Worm (Caenorhabditis elegans) whole organism, L3 larva: ENCODE data around the gene Y34F4.3.
A peak's percentile ranks its signal among the peaks of the same experiment; 100 is the strongest.

Experiments used
- R02D3.7 ChIP-seq: fragments of 150-350 bp; optimal IDR thresholded peaks from 2 replicates; lab custom pipeline; 2014; ENCODE audit warnings: missing biosample characterization, missing genetic modification characterization
- ZK546.5 ChIP-seq: sonication (generic microtip); optimal IDR thresholded peaks from 2 replicates; lab custom pipeline; 2017; ENCODE audit warnings: missing biosample characterization, missing genetic modification characterization
- ama-1 ChIP-seq: fragments of 150-350 bp; optimal IDR thresholded peaks from 2 replicates; lab custom pipeline; 2018
- ceh-16 ChIP-seq: sonication (generic microtip); optimal IDR thresholded peaks from 2 replicates; lab custom pipeline; 2017; ENCODE audit warnings: missing biosample characterization, missing genetic modification characterization
- ceh-28 ChIP-seq: fragments of 150-350 bp; optimal IDR thresholded peaks from 2 replicates; lab custom pipeline; 2014; ENCODE audit warnings: missing biosample characterization, missing genetic modification reagents, missing genetic modification characterization
- ceh-82 ChIP-seq: fragments of 150-350 bp; optimal IDR thresholded peaks from 2 replicates; lab custom pipeline; 2014; ENCODE audit warnings: missing biosample characterization, missing genetic modification characterization
- ceh-9 ChIP-seq: sonication (generic microtip); optimal IDR thresholded peaks from 2 replicates; lab custom pipeline; 2018; ENCODE audit warnings: missing biosample characterization, missing genetic modification characterization
- daf-12 ChIP-seq: fragments of 150-350 bp; optimal IDR thresholded peaks from 2 replicates; lab custom pipeline; 2014; ENCODE audit warnings: missing biosample characterization, missing genetic modification reagents, missing genetic modification characterization
- egl-27 ChIP-seq: sonication (generic microtip); optimal IDR thresholded peaks from 4 replicates; lab custom pipeline; 2017; ENCODE audit warnings: missing biosample characterization, missing genetic modification reagents, missing genetic modification characterization
- egl-5 ChIP-seq: fragments of 150-350 bp; optimal IDR thresholded peaks from 2 replicates; lab custom pipeline; 2017; ENCODE audit warnings: missing biosample characterization, missing genetic modification reagents, missing genetic modification characterization, inconsistent platforms
- elt-2 ChIP-seq: sonication (generic microtip); optimal IDR thresholded peaks from 2 replicates; lab custom pipeline; 2016; ENCODE audit warnings: missing genetic modification reagents, mild to moderate bottlenecking, missing genetic modification characterization, missing compliant biosample characterization
- elt-3 ChIP-seq, 3 experiments: fragments of 150-350 bp in 1 of 3; sonication (generic microtip) in 2 of 3; optimal IDR thresholded peaks; 2 replicates in 2 of 3; 4 replicates in 1 of 3; lab custom pipeline; 2014 to 2017; ENCODE audit warnings: missing biosample characterization in 3 of 3, missing genetic modification characterization in 3 of 3
- eor-1 ChIP-seq, 2 experiments: fragments of 150-350 bp; optimal IDR thresholded peaks; 2 replicates each; lab custom pipeline; 2014 to 2018; ENCODE audit warnings: missing biosample characterization in 2 of 2, missing genetic modification characterization in 2 of 2
- fkh-10 ChIP-seq: sonication (generic microtip); optimal IDR thresholded peaks from 2 replicates; lab custom pipeline; 2017; ENCODE audit warnings: missing biosample characterization, missing genetic modification reagents, missing genetic modification characterization
- fkh-2 ChIP-seq: fragments of 150-350 bp; optimal IDR thresholded peaks from 2 replicates; lab custom pipeline; 2014; ENCODE audit warnings: missing biosample characterization, missing genetic modification reagents, missing genetic modification characterization
- fos-1 ChIP-seq: fragments of 150-350 bp; optimal IDR thresholded peaks from 2 replicates; lab custom pipeline; 2014; ENCODE audit warnings: missing biosample characterization, missing genetic modification characterization
- hmg-11 ChIP-seq: sonication (generic microtip); optimal IDR thresholded peaks from 2 replicates; lab custom pipeline; 2016; ENCODE audit warnings: missing genetic modification characterization, missing compliant biosample characterization
- jun-1 ChIP-seq: fragments of 150-350 bp; optimal IDR thresholded peaks from 2 replicates; lab custom pipeline; 2014; ENCODE audit warnings: missing biosample characterization, missing genetic modification reagents, missing genetic modification characterization
- lin-15B ChIP-seq: fragments of 150-350 bp; optimal IDR thresholded peaks from 2 replicates; lab custom pipeline; 2014; ENCODE audit warnings: missing biosample characterization, missing genetic modification characterization
- lin-39 ChIP-seq: fragments of 150-350 bp; optimal IDR thresholded peaks from 2 replicates; lab custom pipeline; 2018; ENCODE audit warnings: missing biosample characterization, missing genetic modification reagents, missing genetic modification characterization
- lsy-12 ChIP-seq: sonication (generic microtip); optimal IDR thresholded peaks from 2 replicates; lab custom pipeline; 2016; ENCODE audit warnings: mild to moderate bottlenecking, missing genetic modification characterization, missing compliant biosample characterization
- mdl-1 ChIP-seq: fragments of 150-350 bp; optimal IDR thresholded peaks from 2 replicates; lab custom pipeline; 2014; ENCODE audit warnings: missing biosample characterization, missing genetic modification characterization
- nfya-1 ChIP-seq: sonication (generic microtip); optimal IDR thresholded peaks from 2 replicates; lab custom pipeline; 2017; ENCODE audit warnings: missing genetic modification characterization, mild to moderate bottlenecking, missing compliant biosample characterization, antibody characterized with exemption, moderate library complexity; ENCODE audit not compliant: insufficient read depth
- nhr-11 ChIP-seq: fragments of 150-350 bp; optimal IDR thresholded peaks from 2 replicates; lab custom pipeline; 2014; ENCODE audit warnings: missing biosample characterization, missing genetic modification characterization
- nhr-12 ChIP-seq: fragments of 150-350 bp; optimal IDR thresholded peaks from 2 replicates; lab custom pipeline; 2014; ENCODE audit warnings: missing biosample characterization, missing genetic modification characterization
- nhr-23 ChIP-seq: fragments of 150-350 bp; optimal IDR thresholded peaks from 2 replicates; lab custom pipeline; 2014; ENCODE audit warnings: missing biosample characterization, missing genetic modification reagents, missing genetic modification characterization
- nhr-237 ChIP-seq: fragments of 150-350 bp; optimal IDR thresholded peaks from 2 replicates; lab custom pipeline; 2014; ENCODE audit warnings: missing biosample characterization, missing genetic modification characterization
- nhr-28 ChIP-seq: fragments of 150-350 bp; optimal IDR thresholded peaks from 2 replicates; lab custom pipeline; 2014; ENCODE audit warnings: missing biosample characterization, missing genetic modification characterization
- nhr-67 ChIP-seq: fragments of 150-350 bp; optimal IDR thresholded peaks from 2 replicates; lab custom pipeline; 2014; ENCODE audit warnings: missing biosample characterization, missing genetic modification characterization
- nhr-76 ChIP-seq: fragments of 150-350 bp; sonication (generic microtip); optimal IDR thresholded peaks from 5 replicates; lab custom pipeline; 2014; ENCODE audit warnings: missing biosample characterization, missing genetic modification characterization
- nhr-77 ChIP-seq: fragments of 150-350 bp; optimal IDR thresholded peaks from 2 replicates; lab custom pipeline; 2014; ENCODE audit warnings: missing biosample characterization, missing genetic modification characterization
- pha-4 ChIP-seq: fragments of 150-350 bp; optimal IDR thresholded peaks from 2 replicates; lab custom pipeline; 2014; ENCODE audit warnings: missing biosample characterization, missing genetic modification reagents, missing genetic modification characterization
- pqm-1 ChIP-seq: fragments of 150-350 bp; optimal IDR thresholded peaks from 2 replicates; lab custom pipeline; 2017; ENCODE audit warnings: missing biosample characterization, missing genetic modification characterization, inconsistent platforms
- sea-2 ChIP-seq: fragments of 150-350 bp; sonication (generic microtip); optimal IDR thresholded peaks from 4 replicates; lab custom pipeline; 2014; ENCODE audit warnings: missing biosample characterization, missing genetic modification reagents, missing genetic modification characterization
- skn-1 ChIP-seq: fragments of 150-350 bp; optimal IDR thresholded peaks from 2 replicates; lab custom pipeline; 2014; ENCODE audit warnings: missing biosample characterization, missing genetic modification characterization
- snpc-4 ChIP-seq: fragments of 150-350 bp; optimal IDR thresholded peaks from 2 replicates; lab custom pipeline; 2014; ENCODE audit warnings: missing biosample characterization, missing genetic modification characterization
- tbx-2 ChIP-seq: sonication (generic microtip); optimal IDR thresholded peaks from 2 replicates; lab custom pipeline; 2016; ENCODE audit warnings: mild to moderate bottlenecking, missing genetic modification characterization, missing compliant biosample characterization
- unc-39 ChIP-seq: sonication (generic microtip); optimal IDR thresholded peaks from 4 replicates; lab custom pipeline; 2017; ENCODE audit warnings: missing biosample characterization, missing genetic modification characterization
- unc-62 ChIP-seq: fragments of 150-350 bp; sonication (generic microtip); optimal IDR thresholded peaks from 4 replicates; lab custom pipeline; 2014; ENCODE audit warnings: missing biosample characterization, missing genetic modification reagents, missing genetic modification characterization
- ztf-11 ChIP-seq: fragments of 150-350 bp; optimal IDR thresholded peaks from 2 replicates; lab custom pipeline; 2014; ENCODE audit warnings: missing biosample characterization, missing genetic modification characterization

The Y34F4.3 gene

ce11 chrIII:1034853-1035252, 18.9 kb upstream of the Y34F4.3 start:
- no peak for TF ChIP-seq nhr-237
- TF ChIP-seq unc-62 (GFP tag; lab: Kevin White, UChicago), result no peak
- no peak for TF ChIP-seq nhr-76 (tag; lab: Kevin White, UChicago)
- TF ChIP-seq ceh-9 (tag; lab: Kevin White, UChicago), result no peak
- TF ChIP-seq egl-5 (tag; lab: Kevin White, UChicago), result no peak
- no peak for TF ChIP-seq pha-4 (tag; lab: Kevin White, UChicago)
- TF ChIP-seq fos-1 (tag; lab: Kevin White, UChicago), result no peak
- no peak for TF ChIP-seq nhr-67 (tag; lab: Kevin White, UChicago)
- TF ChIP-seq eor-1 (tag; optimal IDR thresholded peaks at IDR 0.05; lab: Kevin White, UChicago), result no peak
- no peak for TF ChIP-seq nhr-77 (tag; lab: Kevin White, UChicago)
- no peak for TF ChIP-seq daf-12 (tag; lab: Kevin White, UChicago)
- TF ChIP-seq nhr-12 (tag; lab: Kevin White, UChicago), result no peak
- TF ChIP-seq lin-39 (tag; lab: Kevin White, UChicago), result no peak
- no peak for TF ChIP-seq ceh-28

ce11 chrIII:1030965-1031364, 15.0 kb upstream of the Y34F4.3 start, which contains the start of the genes clc-26 and E_BE45912.2:
Gene clc-26 (minus strand): TSS chrIII:1031065.
Gene E_BE45912.2 (minus strand): TSS chrIII:1031103.
- TF ChIP-seq sea-2 (GFP tag; lab: Kevin White, UChicago) (no peak), hmg-11 (tag; lab: Kevin White, UChicago) (no peak), elt-3 (tag; optimal IDR thresholded peaks at IDR 0.05; lab: Kevin White, UChicago) (no peak), fkh-10 (GFP tag; lab: Kevin White, UChicago) (no peak), nhr-77 (tag; lab: Kevin White, UChicago) (no peak), ama-1 (lab: Kevin White, UChicago) (no peak), nhr-67 (tag; lab: Kevin White, UChicago) (no peak), lin-39 (tag; lab: Kevin White, UChicago) (no peak), nhr-237 (no peak), snpc-4 (tag; lab: Kevin White, UChicago) (no peak), ztf-11 (tag; lab: Kevin White, UChicago) (no peak), nhr-28 (tag; lab: Kevin White, UChicago) (no peak), egl-27 (tag; lab: Kevin White, UChicago) (no peak), ceh-16 (tag; lab: Kevin White, UChicago) (no peak), ZK546.5 (tag; lab: Kevin White, UChicago) (no peak), ceh-28 (no peak)

- TF ChIP-seq hmg-11 (tag; lab: Kevin White, UChicago) (no peak), pqm-1 (tag; lab: Kevin White, UChicago) (peak; percentile 43), egl-5 (tag; lab: Kevin White, UChicago) (no peak), nhr-11 (tag; lab: Kevin White, UChicago) (no peak), elt-2 (tag; lab: Kevin White, UChicago) (peak; percentile 76), tbx-2 (tag; lab: Kevin White, UChicago) (no peak), jun-1 (tag; lab: Kevin White, UChicago) (peak; percentile 19)
These were observed 12.3 kb upstream of the Y34F4.3 start for ce11 chrIII:1028233-1028632.

ce11 chrIII:1026261-1026660, 10.3 kb upstream of the Y34F4.3 start, which contains the start of gene clc-25:
Gene clc-25 (minus strand): TSS chrIII:1026361.
- peak; percentile 33 for TF ChIP-seq elt-2 (tag; lab: Kevin White, UChicago)
- no peak for TF ChIP-seq nhr-11 (tag; lab: Kevin White, UChicago)

ce11 chrIII:1020732-1021131, 4.8 kb upstream of the Y34F4.3 start, which contains the start of gene clc-23:
Gene clc-23 (plus strand): TSS chrIII:1020954.
- TF ChIP-seq pqm-1 (tag; lab: Kevin White, UChicago), result no peak
- TF ChIP-seq elt-2 (tag; lab: Kevin White, UChicago), result peak; percentile 65

- TF ChIP-seq ZK546.5 (tag; lab: Kevin White, UChicago) (no peak), lin-15B (tag; lab: Kevin White, UChicago) (no peak), nhr-67 (tag; lab: Kevin White, UChicago) (no peak), lsy-12 (no peak), unc-39 (tag; lab: Kevin White, UChicago) (no peak), fos-1 (tag; lab: Kevin White, UChicago) (no peak), tbx-2 (tag; lab: Kevin White, UChicago) (no peak), pha-4 (tag; lab: Kevin White, UChicago) (no peak), ceh-82 (tag; lab: Kevin White, UChicago) (no peak), skn-1 (no peak), fkh-2 (tag; lab: Kevin White, UChicago) (no peak), eor-1 (tag; optimal IDR thresholded peaks at IDR 0.05; lab: Kevin White, UChicago) (no peak), elt-3 (tag; optimal IDR thresholded peaks at IDR 0.05; lab: Kevin White, UChicago) (no peak), R02D3.7 (no peak), nhr-77 (tag; lab: Kevin White, UChicago) (no peak), nhr-23 (tag; lab: Kevin White, UChicago) (no peak), mdl-1 (tag; lab: Kevin White, UChicago) (no peak), nfya-1 (no peak), lin-39 (tag; lab: Kevin White, UChicago) (no peak)
- TF ChIP-seq, all 47 proteins: peak for 0
These were observed 6.2 kb downstream of the Y34F4.3 start, which contains the start of gene clc-24 for ce11 chrIII:1009775-1010174. Gene clc-24 (plus strand): TSS chrIII:1010037.
